Worm (Caenorhabditis elegans) whole organism, L2 larva: ENCODE measurements around the gene copb-2.

Experiments
- C34F6.9 ChIP-seq: fragments of 150-350 bp; optimal IDR thresholded peaks from 2 replicates; lab custom pipeline; 2014; ENCODE audit warnings: missing biosample characterization, missing genetic modification characterization
- F13H6.1 ChIP-seq: sonication (generic microtip); optimal IDR thresholded peaks from 2 replicates; lab custom pipeline; 2016; ENCODE audit warnings: missing genetic modification characterization, missing compliant biosample characterization
- R02D3.7 ChIP-seq: fragments of 150-350 bp; optimal IDR thresholded peaks from 2 replicates; lab custom pipeline; 2014; ENCODE audit warnings: missing biosample characterization, missing genetic modification characterization
- ZK546.5 ChIP-seq: sonication (generic microtip); optimal IDR thresholded peaks from 2 replicates; lab custom pipeline; 2017; ENCODE audit warnings: missing biosample characterization, missing genetic modification characterization
- alr-1 ChIP-seq: fragments of 150-350 bp; optimal IDR thresholded peaks from 2 replicates; lab custom pipeline; 2014; ENCODE audit warnings: missing biosample characterization, missing genetic modification characterization
- ama-1 ChIP-seq: fragments of 150-350 bp; optimal IDR thresholded peaks from 2 replicates; lab custom pipeline; 2018; ENCODE audit warnings: inconsistent platforms
- blmp-1 ChIP-seq: sonication (generic microtip); optimal IDR thresholded peaks from 2 replicates; lab custom pipeline; 2017; ENCODE audit warnings: missing genetic modification characterization, mild to moderate bottlenecking, missing compliant biosample characterization, antibody characterized with exemption, moderate library complexity; ENCODE audit not compliant: insufficient read depth
- ceh-16 ChIP-seq: fragments of 150-350 bp; optimal IDR thresholded peaks from 2 replicates; lab custom pipeline; 2014; ENCODE audit warnings: missing biosample characterization, missing genetic modification characterization
- ceh-82 ChIP-seq: fragments of 150-350 bp; optimal IDR thresholded peaks from 2 replicates; lab custom pipeline; 2014; ENCODE audit warnings: missing biosample characterization, missing genetic modification characterization
- crh-2 ChIP-seq: sonication (generic microtip); optimal IDR thresholded peaks from 2 replicates; lab custom pipeline; 2017; ENCODE audit warnings: missing biosample characterization, missing genetic modification characterization
- dmd-4 ChIP-seq: sonication (generic microtip); optimal IDR thresholded peaks from 2 replicates; lab custom pipeline; 2017; ENCODE audit warnings: missing biosample characterization, missing genetic modification characterization
- egl-27 ChIP-seq: sonication (generic microtip); optimal IDR thresholded peaks from 3 replicates; lab custom pipeline; 2017; ENCODE audit warnings: missing biosample characterization, missing genetic modification reagents, missing genetic modification characterization
- elt-1 ChIP-seq: fragments of 150-350 bp; optimal IDR thresholded peaks from 2 replicates; lab custom pipeline; 2014; ENCODE audit warnings: missing biosample characterization, missing genetic modification characterization
- elt-3 ChIP-seq: sonication (generic microtip); optimal IDR thresholded peaks from 2 replicates; lab custom pipeline; 2017; ENCODE audit warnings: missing biosample characterization, missing genetic modification characterization
- fos-1 ChIP-seq: fragments of 150-350 bp; optimal IDR thresholded peaks from 2 replicates; lab custom pipeline; 2014; ENCODE audit warnings: missing biosample characterization, missing genetic modification characterization
- gmeb-1 ChIP-seq: fragments of 150-350 bp; optimal IDR thresholded peaks from 2 replicates; lab custom pipeline; 2014; ENCODE audit warnings: missing biosample characterization, missing genetic modification characterization
- lin-11 ChIP-seq: fragments of 150-350 bp; sonication (generic microtip); optimal IDR thresholded peaks from 2 replicates; lab custom pipeline; 2014; ENCODE audit warnings: missing biosample characterization, missing genetic modification characterization, inconsistent platforms, mixed read lengths
- lin-13 ChIP-seq: fragments of 150-350 bp; optimal IDR thresholded peaks from 2 replicates; lab custom pipeline; 2014; ENCODE audit warnings: missing biosample characterization, missing genetic modification reagents, missing genetic modification characterization
- lin-39 ChIP-seq: fragments of 150-350 bp; optimal IDR thresholded peaks from 2 replicates; lab custom pipeline; 2014; ENCODE audit warnings: missing biosample characterization, missing genetic modification reagents, missing genetic modification characterization
- lsy-2 ChIP-seq, 2 experiments: fragments of 150-350 bp in 1 of 2; sonication (generic microtip) in 1 of 2; optimal IDR thresholded peaks; 2 replicates each; lab custom pipeline; 2014 to 2017; ENCODE audit warnings: missing biosample characterization in 2 of 2, missing genetic modification characterization in 2 of 2
- mab-5 ChIP-seq: fragments of 150-350 bp; optimal IDR thresholded peaks from 2 replicates; lab custom pipeline; 2014; ENCODE audit warnings: missing biosample characterization, missing genetic modification characterization
- mbf-1 ChIP-seq: sonication (generic microtip); optimal IDR thresholded peaks from 2 replicates; lab custom pipeline; 2017; ENCODE audit warnings: missing biosample characterization, missing genetic modification characterization
- mdl-1 ChIP-seq, 2 experiments: fragments of 150-350 bp in 1 of 2; sonication (generic microtip) in 1 of 2; optimal IDR thresholded peaks; 2 replicates each; lab custom pipeline; 2017; ENCODE audit warnings: missing biosample characterization in 2 of 2, missing genetic modification characterization in 2 of 2
- nhr-10 ChIP-seq: sonication (generic microtip); optimal IDR thresholded peaks from 2 replicates; lab custom pipeline; 2017; ENCODE audit warnings: missing biosample characterization, missing genetic modification characterization
- nhr-11 ChIP-seq: fragments of 150-350 bp; optimal IDR thresholded peaks from 2 replicates; lab custom pipeline; 2014; ENCODE audit warnings: missing biosample characterization, missing genetic modification characterization
- nhr-12 ChIP-seq: fragments of 150-350 bp; optimal IDR thresholded peaks from 2 replicates; lab custom pipeline; 2014; ENCODE audit warnings: missing biosample characterization, missing genetic modification characterization
- nhr-129 ChIP-seq: fragments of 150-350 bp; optimal IDR thresholded peaks from 2 replicates; lab custom pipeline; 2014; ENCODE audit warnings: missing biosample characterization, missing genetic modification characterization
- nhr-21 ChIP-seq: fragments of 150-350 bp; optimal IDR thresholded peaks from 2 replicates; lab custom pipeline; 2014; ENCODE audit warnings: missing biosample characterization, missing genetic modification characterization
- nhr-23 ChIP-seq: fragments of 150-350 bp; optimal IDR thresholded peaks from 2 replicates; lab custom pipeline; 2014; ENCODE audit warnings: missing biosample characterization, missing genetic modification reagents, missing genetic modification characterization
- nhr-237 ChIP-seq: fragments of 150-350 bp; optimal IDR thresholded peaks from 2 replicates; lab custom pipeline; 2014; ENCODE audit warnings: missing biosample characterization, missing genetic modification characterization
- nhr-6 ChIP-seq: fragments of 150-350 bp; optimal IDR thresholded peaks from 2 replicates; lab custom pipeline; 2014; ENCODE audit warnings: missing biosample characterization, missing genetic modification characterization
- peb-1 ChIP-seq: fragments of 150-350 bp; optimal IDR thresholded peaks from 2 replicates; lab custom pipeline; 2014; ENCODE audit warnings: missing biosample characterization, missing genetic modification characterization
- sem-4 ChIP-seq: fragments of 150-350 bp; optimal IDR thresholded peaks from 2 replicates; lab custom pipeline; 2014; ENCODE audit warnings: missing biosample characterization, missing genetic modification reagents, missing genetic modification characterization
- skn-1 ChIP-seq: sonication (generic microtip); optimal IDR thresholded peaks from 2 replicates; lab custom pipeline; 2017; ENCODE audit warnings: missing biosample characterization, missing genetic modification characterization
- sma-9 ChIP-seq, 2 experiments: fragments of 150-350 bp in 1 of 2; sonication (generic microtip) in 1 of 2; optimal IDR thresholded peaks; 2 replicates each; lab custom pipeline; 2014 to 2016; ENCODE audit warnings: missing genetic modification characterization in 2 of 2, mild to moderate bottlenecking in 1 of 2, missing biosample characterization in 1 of 2, missing compliant biosample characterization in 1 of 2, missing genetic modification reagents in 1 of 2, moderate library complexity in 1 of 2
- snpc-4 ChIP-seq: fragments of 150-350 bp; optimal IDR thresholded peaks from 2 replicates; lab custom pipeline; 2014; ENCODE audit warnings: missing biosample characterization, missing genetic modification characterization
- unc-39 ChIP-seq: fragments of 150-350 bp; optimal IDR thresholded peaks from 2 replicates; lab custom pipeline; 2014; ENCODE audit warnings: missing biosample characterization, missing genetic modification characterization
- unc-62 ChIP-seq: fragments of 150-350 bp; optimal IDR thresholded peaks from 2 replicates; lab custom pipeline; 2014; ENCODE audit warnings: missing biosample characterization, missing genetic modification reagents, missing genetic modification characterization
- zag-1 ChIP-seq: fragments of 150-350 bp; optimal IDR thresholded peaks from 2 replicates; lab custom pipeline; 2014; ENCODE audit warnings: missing biosample characterization, missing genetic modification characterization
- ztf-11 ChIP-seq: sonication (generic microtip); optimal IDR thresholded peaks from 2 replicates; lab custom pipeline; 2017; ENCODE audit warnings: missing biosample characterization, missing genetic modification characterization
- ztf-4 ChIP-seq: fragments of 150-350 bp; optimal IDR thresholded peaks from 2 replicates; lab custom pipeline; 2014; ENCODE audit warnings: missing biosample characterization, missing genetic modification characterization

Gene copb-2

DNA sequence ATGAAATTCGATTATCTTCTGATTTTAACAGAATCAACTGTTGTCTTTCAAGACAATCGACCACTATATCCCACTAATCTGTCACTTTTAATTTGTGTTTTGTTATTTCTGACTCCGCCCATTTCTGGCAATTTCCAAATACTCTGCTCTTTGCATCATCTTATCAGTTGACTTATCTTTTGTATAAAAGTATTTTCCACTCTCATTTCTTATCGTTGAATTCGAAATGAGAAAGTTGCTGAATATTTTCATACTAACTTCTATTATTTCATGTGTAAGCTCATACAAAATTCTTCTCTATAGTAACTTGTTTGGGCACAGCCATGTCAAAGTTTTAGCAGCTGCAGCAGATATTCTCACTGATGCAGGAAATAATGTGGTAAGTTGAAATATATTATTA, 40.6 kb downstream of the copb-2 start, which contains the start of gene ugt-21:
Gene ugt-21 (plus strand): TSS at position 212 of the 400 bp plus-strand sequence.
- TF ChIP-seq sma-9 (GFP tag; optimal IDR thresholded peaks at IDR 0.05; lab: Kevin White, UChicago) (peak; percentile 31), sma-9 (tag; optimal IDR thresholded peaks at IDR 0.05; lab: Kevin White, UChicago) (no peak), sem-4 (tag; lab: Kevin White, UChicago) (no peak)

DNA sequence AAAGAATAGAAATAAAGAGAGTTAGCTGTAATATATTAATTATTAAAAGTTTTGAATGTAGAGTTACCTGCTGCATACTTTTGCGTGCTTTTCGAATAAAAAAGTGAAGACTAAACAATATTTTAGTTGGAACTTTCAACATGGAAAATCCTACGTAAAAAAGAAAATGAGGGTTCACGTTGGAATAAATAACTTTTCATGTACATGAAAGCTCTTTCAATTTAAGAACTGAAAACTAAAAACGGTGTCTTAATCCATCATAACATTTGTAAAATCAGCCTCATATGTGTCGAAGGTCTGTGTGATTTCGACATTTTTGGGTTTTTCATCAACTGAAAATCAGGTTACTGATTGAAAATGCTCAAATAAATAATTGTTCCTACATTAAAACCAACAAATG, 46.7 kb downstream of the copb-2 start, which contains the start of gene ttr-9:
Gene ttr-9 (minus strand): TSS at position 101 of the 400 bp plus-strand sequence.
- TF ChIP-seq sma-9 (GFP tag; optimal IDR thresholded peaks at IDR 0.05; lab: Kevin White, UChicago) (no peak), sma-9 (tag; optimal IDR thresholded peaks at IDR 0.05; lab: Kevin White, UChicago) (no peak), R02D3.7 (tag; lab: Kevin White, UChicago) (no peak), unc-62 (GFP tag; lab: Kevin White, UChicago) (no peak), mbf-1 (tag; lab: Kevin White, UChicago) (no peak), ama-1 (lab: Kevin White, UChicago) (no peak), lin-13 (GFP tag; lab: Kevin White, UChicago) (no peak), lin-39 (tag; lab: Kevin White, UChicago) (no peak), nhr-237 (tag; lab: Kevin White, UChicago) (no peak), egl-27 (tag; lab: Kevin White, UChicago) (no peak), nhr-12 (tag; lab: Kevin White, UChicago) (no peak), nhr-21 (no peak), F13H6.1 (no peak), elt-3 (tag; lab: Kevin White, UChicago) (no peak), sem-4 (tag; lab: Kevin White, UChicago) (no peak), nhr-11 (tag; lab: Kevin White, UChicago) (no peak), mdl-1 (tag; optimal IDR thresholded peaks at IDR 0.05; lab: Kevin White, UChicago) (no peak), C34F6.9 (tag; lab: Kevin White, UChicago) (no peak), gmeb-1 (tag; lab: Kevin White, UChicago) (no peak), alr-1 (tag; lab: Kevin White, UChicago) (no peak)

DNA sequence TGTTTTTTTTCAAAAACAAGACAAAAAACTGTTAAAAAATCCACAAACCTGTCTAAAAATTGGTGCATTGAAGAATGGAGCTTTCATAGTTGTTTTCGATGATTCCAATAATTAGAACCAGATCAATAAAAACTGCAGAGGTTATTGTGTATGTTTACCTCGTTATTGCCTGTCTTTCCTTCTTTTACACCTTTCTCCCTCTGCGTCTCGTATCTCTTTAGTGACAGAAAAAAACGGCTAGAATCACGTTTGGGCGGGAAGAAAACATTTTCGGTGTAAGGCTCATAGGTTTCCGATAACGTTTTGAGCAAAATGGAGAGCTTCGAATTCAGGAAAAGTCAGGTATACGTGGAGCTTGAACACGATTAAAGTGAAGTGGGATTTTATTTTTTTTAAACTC, 49.1 kb downstream of the copb-2 start, which contains the start of gene ethe-1:
Gene ethe-1 (minus strand): TSS at position 150 of the 400 bp plus-strand sequence.
- TF ChIP-seq ZK546.5 = no peak
- no peak for TF ChIP-seq nhr-10
- no peak for TF ChIP-seq lsy-2 (tag; optimal IDR thresholded peaks at IDR 0.05; lab: Kevin White, UChicago)
- peak; percentile 58 for TF ChIP-seq nhr-129 (tag; lab: Kevin White, UChicago)
- no peak for TF ChIP-seq nhr-6 (tag; lab: Kevin White, UChicago)
- TF ChIP-seq sma-9 (GFP tag; optimal IDR thresholded peaks at IDR 0.05; lab: Kevin White, UChicago) = no peak
- TF ChIP-seq sma-9 (tag; optimal IDR thresholded peaks at IDR 0.05; lab: Kevin White, UChicago) = no peak
- no peak for TF ChIP-seq blmp-1 (tag; lab: Kevin White, UChicago)
- TF ChIP-seq elt-1 (tag; lab: Kevin White, UChicago) = no peak
- TF ChIP-seq nhr-23 = no peak
- peak; percentile 3 for TF ChIP-seq C34F6.9 (tag; lab: Kevin White, UChicago)
- no peak for TF ChIP-seq fos-1 (tag; lab: Kevin White, UChicago)
- no peak for TF ChIP-seq zag-1 (tag; lab: Kevin White, UChicago)
- TF ChIP-seq dmd-4 (tag; lab: Kevin White, UChicago) = no peak
- no peak for TF ChIP-seq skn-1
- TF ChIP-seq, all 48 proteins: peak for 2

DNA sequence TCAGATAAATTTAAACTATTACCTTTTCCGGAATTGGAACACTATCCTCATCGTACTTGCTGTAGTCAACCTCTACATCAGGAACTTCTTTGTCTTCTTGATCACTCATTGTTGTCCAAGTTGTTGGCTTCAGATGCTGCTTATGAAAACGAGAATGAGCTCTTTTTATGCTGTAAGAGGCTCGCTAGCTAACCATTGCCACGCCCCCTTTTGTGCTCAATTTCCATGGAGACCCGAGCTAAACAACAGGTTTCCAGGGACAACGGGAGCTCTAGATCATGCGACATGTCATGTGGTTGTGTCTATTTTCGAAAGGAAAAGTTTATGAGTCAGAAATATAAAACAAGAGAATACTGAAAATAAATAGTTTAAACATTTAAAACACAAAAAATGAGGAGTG, 50.9 kb downstream of the copb-2 start, which contains the start of gene C33A12.4:
Gene C33A12.4 (minus strand): TSS at position 131 of the 400 bp plus-strand sequence.
- TF ChIP-seq nhr-237 (tag; lab: Kevin White, UChicago) (no peak), C34F6.9 (tag; lab: Kevin White, UChicago) (peak; percentile 8), ztf-4 (tag; lab: Kevin White, UChicago) (peak; percentile 2), nhr-21 (peak; percentile 54), lin-11 (peak; percentile 68)
- TF ChIP-seq, all 48 proteins: peak for 4

DNA sequence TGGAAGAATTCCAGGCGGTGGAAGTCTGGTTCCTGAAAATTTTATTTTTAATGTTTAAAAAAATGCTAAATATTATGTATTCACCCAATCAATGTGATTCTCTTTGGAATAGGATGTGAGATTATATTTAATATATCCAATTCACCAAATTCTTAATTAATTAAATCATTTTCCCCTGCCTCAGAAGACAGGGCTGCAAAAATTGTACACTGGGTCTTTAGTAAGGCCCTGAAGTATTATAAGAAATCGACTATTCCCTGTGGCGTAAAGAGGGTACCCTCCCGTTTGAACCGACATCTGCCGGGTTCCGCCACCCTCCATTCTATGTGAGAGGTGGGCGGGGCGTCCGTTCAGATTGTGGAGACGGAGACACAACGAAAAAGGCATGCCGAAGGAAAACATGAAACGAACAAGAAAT, 51.7 kb downstream of the copb-2 start:
- TF ChIP-seq crh-2 (tag; lab: Kevin White, UChicago) (peak; percentile 85), nhr-12 (tag; lab: Kevin White, UChicago) (no peak), ztf-11 (tag; lab: Kevin White, UChicago) (peak; percentile 18), nhr-237 (tag; lab: Kevin White, UChicago) (no peak), ZK546.5 (peak; percentile 18), mdl-1 (tag; optimal IDR thresholded peaks at IDR 0.05; lab: Kevin White, UChicago) (peak; percentile 60 to 68), gmeb-1 (tag; lab: Kevin White, UChicago) (peak; percentile 64), nhr-23 (no peak), lin-13 (GFP tag; lab: Kevin White, UChicago) (peak; percentile 81), mbf-1 (tag; lab: Kevin White, UChicago) (no peak), peb-1 (tag; lab: Kevin White, UChicago) (peak; percentile 34), nhr-6 (tag; lab: Kevin White, UChicago) (peak; percentile 44), lin-11 (peak; percentile 70), fos-1 (tag; lab: Kevin White, UChicago) (peak; percentile 25), snpc-4 (peak; percentile 99), dmd-4 (tag; lab: Kevin White, UChicago) (no peak), egl-27 (tag; lab: Kevin White, UChicago) (peak; percentile 67), ceh-82 (no peak), nhr-129 (tag; lab: Kevin White, UChicago) (peak; percentile 71), alr-1 (tag; lab: Kevin White, UChicago) (no peak), blmp-1 (tag; lab: Kevin White, UChicago) (peak; percentile 33), lsy-2 (tag; optimal IDR thresholded peaks at IDR 0.05; lab: Kevin White, UChicago) (peak; percentile 62 to 85), R02D3.7 (tag; lab: Kevin White, UChicago) (peak; percentile 38), ceh-16 (tag; lab: Kevin White, UChicago) (peak; percentile 88), mab-5 (tag; lab: Kevin White, UChicago) (peak; percentile 10), elt-3 (tag; lab: Kevin White, UChicago) (no peak), nhr-11 (tag; lab: Kevin White, UChicago) (no peak), unc-39 (tag; lab: Kevin White, UChicago) (no peak)
